Worm (Caenorhabditis elegans) whole organism, L4/young adult: ENCODE results near the gene dhhc-5.

Experiments used
- W03F9.2 ChIP-seq: fragments of 150-350 bp; optimal IDR thresholded peaks from 2 replicates; lab custom pipeline; 2014; ENCODE audit warnings: missing biosample characterization, missing genetic modification characterization
- dao-5 ChIP-seq: sonication (generic microtip); optimal IDR thresholded peaks from 2 replicates; lab custom pipeline; 2016; ENCODE audit warnings: missing genotype, missing genetic modification characterization, moderate library complexity, missing compliant biosample characterization

- TF ChIP-seq W03F9.2 (tag; lab: Kevin White, UChicago), result no peak
- no peak for TF ChIP-seq dao-5 (tag; lab: Kevin White, UChicago)
These were observed 32.9 kb upstream of the dhhc-5 start for ce11 chrIII:6881745-6882144.
